Fruit fly (Drosophila melanogaster) whole organism, wandering third instar larva: Measurements from ENCODE around the gene mTTF.

Experiments
- Abd-B ChIP-seq: fragments of >200 bp; optimal IDR thresholded peaks from 2 replicates; lab custom pipeline; 2017; ENCODE audit warnings: missing biosample characterization, missing genetic modification characterization
- CG32264 ChIP-seq: fragments of 200-800 bp; sonication (Bioruptor generic); optimal IDR thresholded peaks from 2 replicates; lab custom pipeline; 2016; ENCODE audit warnings: missing biosample characterization, missing genetic modification characterization
- CG9705 ChIP-seq: fragments of 200-800 bp; sonication (Bioruptor generic); optimal IDR thresholded peaks from 2 replicates; lab custom pipeline; 2018; ENCODE audit warnings: missing biosample characterization, mild to moderate bottlenecking, missing genetic modification characterization
- CrebA ChIP-seq: fragments of 200-800 bp; sonication (Bioruptor generic); optimal IDR thresholded peaks from 2 replicates; lab custom pipeline; 2016; ENCODE audit warnings: missing biosample characterization, mild to moderate bottlenecking, missing genetic modification characterization, borderline replicate concordance
- Dfd ChIP-seq: fragments of >200 bp; optimal IDR thresholded peaks from 2 replicates; lab custom pipeline; 2017; ENCODE audit warnings: missing biosample characterization, missing genetic modification characterization
- Dif ChIP-seq: fragments of 200-275, 200-300 bp; sonication (Bioruptor generic); optimal IDR thresholded peaks from 2 replicates; lab custom pipeline; 2018; ENCODE audit warnings: missing biosample characterization, missing genetic modification characterization; ENCODE audit not compliant: partially characterized antibody
- HLH106 ChIP-seq: fragments of 200-800 bp; optimal IDR thresholded peaks from 3 replicates; lab custom pipeline; 2019; ENCODE audit warnings: missing biosample characterization, mild to moderate bottlenecking, missing genetic modification characterization, moderate library complexity
- Hnf4 ChIP-seq: fragments of 200-800 bp; sonication (Bioruptor generic); optimal IDR thresholded peaks from 2 replicates; lab custom pipeline; 2016; ENCODE audit warnings: missing biosample characterization, mild to moderate bottlenecking, missing genetic modification characterization
- Hr78 ChIP-seq: fragments of >200 bp; optimal IDR thresholded peaks from 2 replicates; lab custom pipeline; 2017; ENCODE audit warnings: missing biosample characterization, missing genetic modification characterization
- Hr83 ChIP-seq: fragments of 200-300 bp; sonication (Bioruptor generic); optimal IDR thresholded peaks from 2 replicates; lab custom pipeline; 2016; ENCODE audit warnings: missing biosample characterization, mild to moderate bottlenecking, missing genetic modification characterization, moderate library complexity; ENCODE audit not compliant: poor library complexity, severe bottlenecking
- Jra ChIP-seq: sonication (Bioruptor generic); optimal IDR thresholded peaks from 2 replicates; lab custom pipeline; 2016; ENCODE audit warnings: missing biosample characterization, missing genetic modification characterization
- Mio ChIP-seq: sonication (Bioruptor generic); optimal IDR thresholded peaks from 2 replicates; lab custom pipeline; 2016; ENCODE audit warnings: missing biosample characterization, missing genetic modification characterization
- N ChIP-seq: fragments of >200 bp; optimal IDR thresholded peaks from 2 replicates; lab custom pipeline; 2018; ENCODE audit warnings: missing biosample characterization, missing external identifiers, missing genetic modification characterization
- Sp1 ChIP-seq: fragments of 200-800 bp; sonication (Bioruptor generic); optimal IDR thresholded peaks from 3 replicates; lab custom pipeline; 2019; ENCODE audit warnings: missing biosample characterization, mild to moderate bottlenecking, missing genetic modification characterization, moderate library complexity
- Vsx2 ChIP-seq: fragments of 200-300, 225-300 bp; sonication (Bioruptor generic); optimal IDR thresholded peaks from 2 replicates; lab custom pipeline; 2018; ENCODE audit warnings: missing biosample characterization, missing genetic modification characterization; ENCODE audit not compliant: partially characterized antibody
- br ChIP-seq: fragments of 200-800 bp; sonication (Bioruptor generic); optimal IDR thresholded peaks from 2 replicates; lab custom pipeline; 2016; ENCODE audit warnings: missing biosample characterization, missing genetic modification characterization
- brk ChIP-seq: fragments of 200-800 bp; sonication (Bioruptor generic); optimal IDR thresholded peaks from 2 replicates; lab custom pipeline; 2016; ENCODE audit warnings: missing biosample characterization, mild to moderate bottlenecking, missing genetic modification characterization
- dl ChIP-seq, 2 experiments: fragments of 175-275, 200-275 bp in 1 of 2; fragments of 200-275 bp in 1 of 2; sonication (Bioruptor generic); optimal IDR thresholded peaks; lab custom pipeline; 2018; ENCODE audit warnings: mild to moderate bottlenecking in 2 of 2, missing biosample characterization in 2 of 2, missing genetic modification characterization in 2 of 2, moderate library complexity in 2 of 2; ENCODE audit not compliant: partially characterized antibody in 2 of 2, insufficient read depth in 1 of 2
- dmrt93B ChIP-seq: fragments of 200-800 bp; sonication (Bioruptor generic); optimal IDR thresholded peaks from 2 replicates; lab custom pipeline; 2018; ENCODE audit warnings: missing biosample characterization, mild to moderate bottlenecking, missing genetic modification characterization
- dsf ChIP-seq: sonication (Bioruptor generic); optimal IDR thresholded peaks from 2 replicates; lab custom pipeline; 2016; ENCODE audit warnings: missing biosample characterization, missing genetic modification characterization, borderline replicate concordance
- ey ChIP-seq: fragments of 200-800 bp; sonication (Bioruptor generic); optimal IDR thresholded peaks from 2 replicates; lab custom pipeline; 2016; ENCODE audit warnings: missing biosample characterization, missing genetic modification characterization
- fru ChIP-seq: fragments of 200-800 bp; sonication (Bioruptor generic); optimal IDR thresholded peaks from 3 replicates; lab custom pipeline; 2016; ENCODE audit warnings: missing biosample characterization, mild to moderate bottlenecking, missing genetic modification characterization
- h ChIP-seq: fragments of 200-800 bp; sonication (Bioruptor generic); optimal IDR thresholded peaks from 3 replicates; lab custom pipeline; 2016; ENCODE audit warnings: missing biosample characterization, mild to moderate bottlenecking, missing genetic modification characterization
- jim ChIP-seq: fragments of 175-275, 200-325 bp; sonication (Bioruptor generic); optimal IDR thresholded peaks from 2 replicates; lab custom pipeline; 2016; ENCODE audit warnings: missing biosample characterization, mild to moderate bottlenecking, missing genetic modification characterization
- pan ChIP-seq: fragments of >200 bp; optimal IDR thresholded peaks from 2 replicates; lab custom pipeline; 2017
- psq ChIP-seq: fragments of 200-800 bp; sonication (Bioruptor generic); optimal IDR thresholded peaks from 3 replicates; lab custom pipeline; 2017; ENCODE audit warnings: missing biosample characterization, mild to moderate bottlenecking, missing genetic modification characterization, moderate library complexity
- rgr ChIP-seq: fragments of 200-800 bp; sonication (Bioruptor generic); optimal IDR thresholded peaks from 3 replicates; lab custom pipeline; 2016; ENCODE audit warnings: missing biosample characterization, mild to moderate bottlenecking, missing genetic modification characterization
- sage ChIP-seq: fragments of 200-800 bp; sonication (Bioruptor generic); optimal IDR thresholded peaks from 2 replicates; lab custom pipeline; 2016; ENCODE audit warnings: missing biosample characterization, mild to moderate bottlenecking, missing genetic modification characterization
- sv ChIP-seq: fragments of 200-800 bp; sonication (Bioruptor generic); optimal IDR thresholded peaks from 3 replicates; lab custom pipeline; 2016; ENCODE audit warnings: missing biosample characterization, missing genetic modification characterization
- tai ChIP-seq: sonication (Bioruptor generic); optimal IDR thresholded peaks from 2 replicates; lab custom pipeline; 2016; ENCODE audit warnings: missing biosample characterization, missing genetic modification characterization
- woc ChIP-seq: sonication (Bioruptor generic); optimal IDR thresholded peaks from 2 replicates; lab custom pipeline; 2016; ENCODE audit warnings: missing biosample characterization, mild to moderate bottlenecking, missing genetic modification characterization

The mTTF gene

dm6 chr2L:14316704-14317103 is 31.9 kb downstream of the mTTF start:
- TF ChIP-seq Hr78 (GFP tag; lab: Kevin White, UChicago) (no peak), dmrt93B (GFP tag; lab: Kevin White, UChicago) (no peak), Sp1 (GFP tag; lab: Kevin White, UChicago) (no peak), Dif (no peak), h (no peak), fru (no peak), jim (no peak), CrebA (no peak), br (GFP tag; lab: Kevin White, UChicago) (no peak), dsf (GFP tag; lab: Kevin White, UChicago) (no peak)

dm6 chr2L:14308661-14309060 is 39.9 kb downstream of the mTTF start:
- no peak for TF ChIP-seq ey (GFP tag; lab: Kevin White, UChicago)
- peak; percentile 70 for TF ChIP-seq Dfd (GFP tag; lab: Kevin White, UChicago)
- TF ChIP-seq Mio (GFP tag; lab: Kevin White, UChicago) = no peak
- no peak for TF ChIP-seq HLH106 (tag; lab: Kevin White, UChicago)

- TF ChIP-seq sv (GFP tag; lab: Kevin White, UChicago) (no peak), Hr83 (GFP tag; lab: Kevin White, UChicago) (no peak), CG9705 (GFP tag; lab: Kevin White, UChicago) (no peak), Jra (GFP tag; lab: Kevin White, UChicago) (no peak), tai (GFP tag; lab: Kevin White, UChicago) (no peak), dmrt93B (GFP tag; lab: Kevin White, UChicago) (no peak), h (no peak)
Measured at dm6 chr2L:14308232-14308631, 40.4 kb downstream of the mTTF start.

dm6 chr2L:14307516-14307915 is 41.1 kb downstream of the mTTF start:
- TF ChIP-seq dsf (GFP tag; lab: Kevin White, UChicago) = no peak
- no peak for TF ChIP-seq Vsx2 (GFP tag; lab: Kevin White, UChicago)
- no peak for TF ChIP-seq N (GFP tag; lab: Kevin White, UChicago)
- TF ChIP-seq Hnf4 = no peak
- no peak for TF ChIP-seq Abd-B
- no peak for TF ChIP-seq Dfd (GFP tag; lab: Kevin White, UChicago)
- no peak for TF ChIP-seq brk
- no peak for TF ChIP-seq Mio (GFP tag; lab: Kevin White, UChicago)
- TF ChIP-seq jim = no peak
- TF ChIP-seq Sp1 (GFP tag; lab: Kevin White, UChicago) = no peak
- TF ChIP-seq CG32264 (GFP tag; lab: Kevin White, UChicago) = no peak
- TF ChIP-seq pan (lab: Kevin White, UChicago) = no peak
- no peak for TF ChIP-seq Dif
- no peak for TF ChIP-seq rgr (GFP tag; lab: Kevin White, UChicago)
- TF ChIP-seq CG9705 (GFP tag; lab: Kevin White, UChicago) = no peak
- no peak for TF ChIP-seq psq

- TF ChIP-seq Hnf4 (no peak), rgr (GFP tag; lab: Kevin White, UChicago) (no peak), Mio (GFP tag; lab: Kevin White, UChicago) (no peak), CG9705 (GFP tag; lab: Kevin White, UChicago) (no peak), fru (no peak), woc (no peak), brk (no peak), N (GFP tag; lab: Kevin White, UChicago) (no peak), dsf (GFP tag; lab: Kevin White, UChicago) (no peak), dmrt93B (GFP tag; lab: Kevin White, UChicago) (no peak), tai (GFP tag; lab: Kevin White, UChicago) (no peak), br (GFP tag; lab: Kevin White, UChicago) (no peak), sv (GFP tag; lab: Kevin White, UChicago) (no peak), sage (GFP tag; lab: Kevin White, UChicago) (no peak), HLH106 (tag; lab: Kevin White, UChicago) (no peak), CG32264 (GFP tag; lab: Kevin White, UChicago) (no peak), psq (no peak), Hr83 (GFP tag; lab: Kevin White, UChicago) (no peak), Sp1 (GFP tag; lab: Kevin White, UChicago) (no peak), dl (GFP tag; optimal IDR thresholded peaks at IDR 0.05; lab: Kevin White, UChicago; ENCODE audit: insufficient read depth in 1 of 2, partially characterized antibody in 2 of 2) (no peak)
Measured at dm6 chr2L:14302478-14302877, 46.1 kb downstream of the mTTF start.
